Fruit fly (Drosophila melanogaster) whole organism, embryonic: ENCODE measurements around the gene Sox21a.
A peak's percentile ranks its signal among the peaks of the same experiment; 100 is the strongest.

ENCODE experiments used
- Aef1 ChIP-seq: fragments of 200-800 bp; sonication (Bioruptor generic); IDR thresholded peaks from 3 replicates; pipeline ENCODE4 v1.3.6; 2022; ENCODE audit warnings: missing biosample characterization, missing genetic modification characterization
- Bgb ChIP-seq: fragments of 200-800 bp; sonication (Bioruptor generic); IDR thresholded peaks from 2 replicates; pipeline ENCODE4 v1.3.6; 2022; ENCODE audit warnings: missing biosample characterization, missing genetic modification characterization; ENCODE audit not compliant: partially characterized antibody
- CG10431 ChIP-seq: fragments of 200-800 bp; sonication (Bioruptor generic); optimal IDR thresholded peaks from 3 replicates; lab custom pipeline; 2018; ENCODE audit warnings: missing biosample characterization, mild to moderate bottlenecking, missing genetic modification characterization
- CG11093 ChIP-seq: fragments of 200-800 bp; sonication (Bioruptor generic); IDR thresholded peaks from 3 replicates; pipeline ENCODE4 v1.3.6; 2022; ENCODE audit warnings: missing biosample characterization, missing genetic modification characterization
- CG11696 ChIP-seq: fragments of 200-800 bp; sonication (Bioruptor generic); IDR thresholded peaks from 2 replicates; pipeline ENCODE4 v1.3.6; 2022; ENCODE audit warnings: missing biosample characterization, missing genetic modification characterization
- CG12236 ChIP-seq: fragments of 200-800 bp; sonication (Bioruptor generic); optimal IDR thresholded peaks from 2 replicates; lab custom pipeline; 2016; ENCODE audit warnings: missing biosample characterization, missing genetic modification characterization
- CG12659 ChIP-seq: fragments of 200-800 bp; sonication (Bioruptor generic); optimal IDR thresholded peaks from 3 replicates; lab custom pipeline; 2017; ENCODE audit warnings: mild to moderate bottlenecking, missing biosample characterization, missing genetic modification reagents, missing genetic modification characterization
- CG13123 ChIP-seq: fragments of 200-800 bp; sonication (Bioruptor generic); optimal IDR thresholded peaks from 2 replicates; lab custom pipeline; 2016; ENCODE audit warnings: missing biosample characterization, missing genetic modification characterization
- CG13296 ChIP-seq: fragments of 200-800 bp; sonication (Bioruptor generic); optimal IDR thresholded peaks from 3 replicates; lab custom pipeline; 2018; ENCODE audit warnings: missing biosample characterization, mild to moderate bottlenecking, missing genetic modification characterization
- CG13424 ChIP-seq: fragments of 200-800 bp; sonication (Bioruptor generic); optimal IDR thresholded peaks from 2 replicates; lab custom pipeline; 2019; ENCODE audit warnings: missing biosample characterization, mild to moderate bottlenecking, missing genetic modification characterization, moderate library complexity
- CG13894 ChIP-seq: fragments of 200-800 bp; sonication (Bioruptor generic); optimal IDR thresholded peaks from 3 replicates; lab custom pipeline; 2018; ENCODE audit warnings: missing biosample characterization, mild to moderate bottlenecking, missing genetic modification characterization, moderate library complexity
- CG14441 ChIP-seq: fragments of 200-800 bp; sonication (Bioruptor generic); IDR thresholded peaks from 2 replicates; pipeline ENCODE4 v1.3.6; 2022; ENCODE audit warnings: missing biosample characterization, missing genetic modification characterization
- CG15011 ChIP-seq: fragments of 200-800 bp; sonication (Bioruptor generic); optimal IDR thresholded peaks from 3 replicates; lab custom pipeline; 2018; ENCODE audit warnings: missing biosample characterization, mild to moderate bottlenecking, missing genetic modification characterization
- CG15514 ChIP-seq: fragments of 200-800 bp; sonication (Bioruptor generic); optimal IDR thresholded peaks from 3 replicates; lab custom pipeline; 2017; ENCODE audit warnings: missing biosample characterization, missing genetic modification characterization, mild to moderate bottlenecking, moderate library complexity, missing genetic modification reagents
- CG1603 ChIP-seq: fragments of 200-800 bp; sonication (Bioruptor generic); optimal IDR thresholded peaks from 2 replicates; lab custom pipeline; 2019; ENCODE audit warnings: missing biosample characterization, mild to moderate bottlenecking, missing genetic modification characterization, moderate library complexity
- CG17361 ChIP-seq: fragments of 200-800 bp; sonication (Bioruptor generic); IDR thresholded peaks from 3 replicates; pipeline ENCODE4 v1.3.6; 2022; ENCODE audit warnings: missing biosample characterization, missing genetic modification characterization
- CG18599 ChIP-seq: fragments of 200-800 bp; sonication (Bioruptor generic); optimal IDR thresholded peaks from 3 replicates; lab custom pipeline; 2017; ENCODE audit warnings: missing biosample characterization, missing genetic modification characterization, mild to moderate bottlenecking, moderate library complexity, missing genetic modification reagents
- CG2678 ChIP-seq: fragments of 200-800 bp; sonication (Bioruptor generic); optimal IDR thresholded peaks from 3 replicates; lab custom pipeline; 2019; ENCODE audit warnings: missing biosample characterization, mild to moderate bottlenecking, missing genetic modification characterization, moderate library complexity
- CG31224 ChIP-seq: fragments of 200-800 bp; sonication (Bioruptor generic); IDR thresholded peaks from 2 replicates; pipeline ENCODE4 v1.3.6; 2022; ENCODE audit warnings: missing biosample characterization, missing genetic modification characterization
- CG3163 ChIP-seq: fragments of 200-800 bp; sonication (Bioruptor generic); optimal IDR thresholded peaks from 3 replicates; lab custom pipeline; 2016; ENCODE audit warnings: missing biosample characterization, missing genetic modification characterization
- CG3995 ChIP-seq: fragments of 200-800 bp; sonication (Bioruptor generic); optimal IDR thresholded peaks from 3 replicates; lab custom pipeline; 2016; ENCODE audit warnings: missing biosample characterization, missing genetic modification characterization
- CG4820 ChIP-seq: fragments of 200-800 bp; sonication (Bioruptor generic); optimal IDR thresholded peaks from 3 replicates; lab custom pipeline; 2016; ENCODE audit warnings: missing biosample characterization, missing genetic modification characterization
- CG5180 ChIP-seq: fragments of 200-800 bp; sonication (Bioruptor generic); optimal IDR thresholded peaks from 3 replicates; lab custom pipeline; 2017; ENCODE audit warnings: missing biosample characterization, missing genetic modification characterization, mild to moderate bottlenecking, moderate library complexity, missing genetic modification reagents
- CG5953 ChIP-seq: fragments of 200-800 bp; sonication (Bioruptor generic); IDR thresholded peaks from 2 replicates; pipeline ENCODE4 v1.3.6; 2022; ENCODE audit warnings: missing biosample characterization, missing genetic modification characterization
- CG7745 ChIP-seq: fragments of 200-800 bp; sonication (Bioruptor generic); optimal IDR thresholded peaks from 2 replicates; lab custom pipeline; 2018; ENCODE audit warnings: missing biosample characterization, mild to moderate bottlenecking, missing genetic modification characterization, moderate library complexity
- CG8281 ChIP-seq: fragments of 200-800 bp; sonication (Bioruptor generic); optimal IDR thresholded peaks from 2 replicates; lab custom pipeline; 2018; ENCODE audit warnings: missing biosample characterization, mild to moderate bottlenecking, missing genetic modification characterization, moderate library complexity
- CG9797 ChIP-seq: fragments of 200-800 bp; sonication (Bioruptor generic); optimal IDR thresholded peaks from 3 replicates; lab custom pipeline; 2018; ENCODE audit warnings: missing biosample characterization, mild to moderate bottlenecking, missing genetic modification characterization
- Gsc ChIP-seq: fragments of 200-800 bp; sonication (Bioruptor generic); IDR thresholded peaks from 2 replicates; pipeline ENCODE4 v1.3.6; 2022; ENCODE audit warnings: missing biosample characterization, missing genetic modification characterization
- H2.0 ChIP-seq: fragments of 200-800 bp; sonication (Bioruptor generic); IDR thresholded peaks from 2 replicates; pipeline ENCODE4 v1.3.6; 2022; ENCODE audit warnings: missing biosample characterization, missing genetic modification characterization
- HLH54F ChIP-seq: fragments of 200-800 bp; sonication (Bioruptor generic); optimal IDR thresholded peaks from 3 replicates; lab custom pipeline; 2016; ENCODE audit warnings: missing biosample characterization, missing genetic modification characterization
- Hey ChIP-seq: fragments of 200-800 bp; sonication (Bioruptor generic); optimal IDR thresholded peaks from 3 replicates; lab custom pipeline; 2018; ENCODE audit warnings: missing biosample characterization, mild to moderate bottlenecking, missing genetic modification characterization
- Lim3 ChIP-seq: fragments of 200-800 bp; sonication (Bioruptor generic); IDR thresholded peaks from 2 replicates; pipeline ENCODE4 v1.3.6; 2022; ENCODE audit warnings: missing biosample characterization, missing genetic modification characterization
- NfI ChIP-seq: fragments of 200-800 bp; sonication (Bioruptor generic); optimal IDR thresholded peaks from 3 replicates; lab custom pipeline; 2018; ENCODE audit warnings: missing biosample characterization, mild to moderate bottlenecking, missing genetic modification characterization, moderate library complexity
- Ptx1 ChIP-seq: fragments of 200-800 bp; sonication (Bioruptor generic); IDR thresholded peaks from 2 replicates; pipeline ENCODE4 v1.3.6; 2022; ENCODE audit warnings: missing biosample characterization, missing genetic modification characterization
- Sox100B ChIP-seq: fragments of 200-800 bp; sonication (Bioruptor generic); optimal IDR thresholded peaks from 3 replicates; lab custom pipeline; 2018; ENCODE audit warnings: missing biosample characterization, mild to moderate bottlenecking, missing genetic modification characterization
- Xbp1 ChIP-seq: fragments of 200-800 bp; sonication (Bioruptor generic); optimal IDR thresholded peaks from 3 replicates; lab custom pipeline; 2016; ENCODE audit warnings: missing biosample characterization, mild to moderate bottlenecking, missing genetic modification characterization
- bcd ChIP-seq: fragments of 200-800 bp; sonication (Bioruptor generic); optimal IDR thresholded peaks from 2 replicates; lab custom pipeline; 2017; ENCODE audit warnings: missing biosample characterization, mild to moderate bottlenecking, missing genetic modification characterization
- chif ChIP-seq, 2 experiments: fragments of 200-800 bp; sonication (Bioruptor generic); optimal IDR thresholded peaks; 3 replicates each; lab custom pipeline; 2016; ENCODE audit warnings: missing biosample characterization in 2 of 2, missing genetic modification characterization in 2 of 2
- fd102C ChIP-seq: fragments of 200-800 bp; sonication (Bioruptor generic); optimal IDR thresholded peaks from 2 replicates; lab custom pipeline; 2018; ENCODE audit warnings: missing biosample characterization, mild to moderate bottlenecking, missing genetic modification characterization, moderate library complexity
- gfzf ChIP-seq: fragments of 200-800 bp; sonication (Bioruptor generic); optimal IDR thresholded peaks from 2 replicates; lab custom pipeline; 2016; ENCODE audit warnings: missing biosample characterization, mild to moderate bottlenecking, missing genetic modification characterization, moderate library complexity
- ind ChIP-seq: fragments of 200-800 bp; sonication (Bioruptor generic); optimal IDR thresholded peaks from 3 replicates; lab custom pipeline; 2016; ENCODE audit warnings: missing biosample characterization, missing genetic modification characterization
- kay ChIP-seq: fragments of 200-800 bp; sonication (Bioruptor generic); optimal IDR thresholded peaks from 2 replicates; lab custom pipeline; 2016; ENCODE audit warnings: missing biosample characterization, missing genetic modification characterization
- lab ChIP-seq: fragments of 200-800 bp; sonication (Bioruptor generic); optimal IDR thresholded peaks from 3 replicates; lab custom pipeline; 2017; ENCODE audit warnings: missing biosample characterization, missing genetic modification characterization, mild to moderate bottlenecking, moderate library complexity, missing genetic modification reagents
- nau ChIP-seq: fragments of 200-800 bp; sonication (Bioruptor generic); optimal IDR thresholded peaks from 3 replicates; lab custom pipeline; 2017; ENCODE audit warnings: missing biosample characterization, mild to moderate bottlenecking, missing genetic modification characterization, missing genetic modification reagents
- nerfin-2 ChIP-seq: fragments of 200-800 bp; sonication (Bioruptor generic); IDR thresholded peaks from 2 replicates; pipeline ENCODE4 v1.3.6; 2022; ENCODE audit warnings: missing biosample characterization, missing genetic modification characterization; ENCODE audit not compliant: partially characterized antibody
- oc ChIP-seq: fragments of 200-800 bp; sonication (Bioruptor generic); optimal IDR thresholded peaks from 2 replicates; lab custom pipeline; 2018; ENCODE audit warnings: missing biosample characterization, mild to moderate bottlenecking, missing genetic modification characterization, moderate library complexity
- p53 ChIP-seq: fragments of 200-800 bp; sonication (Bioruptor generic); optimal IDR thresholded peaks from 2 replicates; lab custom pipeline; 2016; ENCODE audit warnings: missing biosample characterization, missing genetic modification characterization
- sens ChIP-seq: fragments of 200-800 bp; sonication (Bioruptor generic); peaks from one replicate; lab custom pipeline; 2016; ENCODE audit warnings: missing biosample characterization, missing genetic modification characterization
- stwl ChIP-seq: fragments of 200-800 bp; sonication (Bioruptor generic); optimal IDR thresholded peaks from 3 replicates; lab custom pipeline; 2018; ENCODE audit warnings: missing biosample characterization, mild to moderate bottlenecking, missing genetic modification characterization, moderate library complexity
- zfh2 ChIP-seq: fragments of 200-800 bp; sonication (Bioruptor generic); optimal IDR thresholded peaks from 2 replicates; lab custom pipeline; 2016; ENCODE audit warnings: missing biosample characterization, missing genetic modification characterization

Gene Sox21a

dm6 chr3L:14131274-14131989 lies 23.5 kb upstream of the Sox21a start, which contains the start of gene Sox21b (continued):
- no peak for TF ChIP-seq CG17361 (GFP tag; lab: Robert Waterston, UW)
- TF ChIP-seq NfI (GFP tag; lab: Kevin White, UChicago), result no peak
- no peak for TF ChIP-seq CG3163 (GFP tag; lab: Kevin White, UChicago)
- no peak for TF ChIP-seq CG9797
- TF ChIP-seq CG2678 (tag; lab: Kevin White, UChicago), result no peak
- TF ChIP-seq CG13894 (tag; lab: Kevin White, UChicago), result no peak
- TF ChIP-seq Xbp1 (GFP tag; lab: Kevin White, UChicago), result no peak
- no peak for TF ChIP-seq CG13424 (tag; lab: Kevin White, UChicago)
- TF ChIP-seq CG11093, result no peak
- TF ChIP-seq CG18599, result no peak
- no peak for TF ChIP-seq CG12236 (GFP tag; lab: Kevin White, UChicago)
- no peak for TF ChIP-seq CG5180 (GFP tag; lab: Kevin White, UChicago)
- no peak for TF ChIP-seq Aef1
- no peak for TF ChIP-seq Lim3
- no peak for TF ChIP-seq CG1603
- no peak for TF ChIP-seq CG5953 (GFP tag; lab: Robert Waterston, UW)
- no peak for TF ChIP-seq p53 (GFP tag; lab: Kevin White, UChicago)
- TF ChIP-seq CG8281 (tag; lab: Kevin White, UChicago), result no peak
- no peak for TF ChIP-seq lab (GFP tag; lab: Kevin White, UChicago)
- no peak for TF ChIP-seq Ptx1 (GFP tag; lab: Robert Waterston, UW)
- no peak for TF ChIP-seq CG13296
- no peak for TF ChIP-seq nerfin-2 (GFP tag; lab: Robert Waterston, UW)
- TF ChIP-seq CG14441 (GFP tag; lab: Robert Waterston, UW), result no peak
- TF ChIP-seq CG13123 (GFP tag; lab: Kevin White, UChicago), result no peak
- no peak for TF ChIP-seq fd102C (GFP tag; lab: Kevin White, UChicago)
- TF ChIP-seq CG3995, result no peak
- TF ChIP-seq bcd (GFP tag; lab: Kevin White, UChicago), result no peak
- TF ChIP-seq CG10431, result no peak
- TF ChIP-seq CG4820 (GFP tag; lab: Kevin White, UChicago), result no peak
- TF ChIP-seq chif (GFP tag; optimal IDR thresholded peaks at IDR 0.05; lab: Kevin White, UChicago), result peak in 1 of 2 experiments; percentile 17
- TF ChIP-seq Gsc (GFP tag; lab: Robert Waterston, UW), result no peak
- TF ChIP-seq CG31224 (GFP tag; lab: Robert Waterston, UW), result no peak
- TF ChIP-seq CG7745, result no peak
- TF ChIP-seq zfh2 (GFP tag; lab: Kevin White, UChicago), result no peak
- TF ChIP-seq CG15011, result no peak
- no peak for TF ChIP-seq H2.0 (GFP tag; lab: Robert Waterston, UW)
- TF ChIP-seq nau (GFP tag; lab: Kevin White, UChicago), result no peak
- no peak for TF ChIP-seq CG15514
- no peak for TF ChIP-seq Sox100B (GFP tag; lab: Kevin White, UChicago)
- TF ChIP-seq HLH54F, result no peak
- no peak for TF ChIP-seq stwl (tag; lab: Kevin White, UChicago)
- TF ChIP-seq oc (tag; lab: Kevin White, UChicago), result peak; percentile 83
- TF ChIP-seq ind (GFP tag; lab: Kevin White, UChicago), result no peak
- TF ChIP-seq kay (GFP tag; lab: Kevin White, UChicago), result no peak
- TF ChIP-seq CG11696, result no peak
- TF ChIP-seq CG12659 (GFP tag; lab: Kevin White, UChicago), result no peak
- TF ChIP-seq Hey, result no peak
- peak; percentile 38; the same call in 1 of the 2 replicates for TF ChIP-seq Bgb (GFP tag; lab: Robert Waterston, UW)
- peak; percentile 78 for TF ChIP-seq sens (GFP tag; lab: Kevin White, UChicago)
- TF ChIP-seq gfzf (GFP tag; lab: Kevin White, UChicago), result no peak
